Worm (Caenorhabditis elegans): ENCODE results near the gene frpr-1.

The frpr-1 gene

ce11 chrX:8086725-8087641 lies 42.5 kb downstream of the frpr-1 start (continued):
- 0 out of 2 replicates have a peak, but pooled peaks have one; percentile 10 for TF ChIP-seq mcd-1 (GFP tag; IDR thresholded peaks at IDR 0.05)
- TF ChIP-seq pha-4 (tag; optimal IDR thresholded peaks at IDR 0.05): no peak
- no peak for TF ChIP-seq lin-54 (GFP tag; optimal IDR thresholded peaks at IDR 0.05)
- no peak for TF ChIP-seq ceh-100 (GFP tag; IDR thresholded peaks at IDR 0.05)
- no peak for TF ChIP-seq mxl-1 (tag; optimal IDR thresholded peaks at IDR 0.05)
- no peak for TF ChIP-seq nhr-90 (tag; optimal IDR thresholded peaks at IDR 0.05)
- no peak for TF ChIP-seq ccch-3 (GFP tag; optimal IDR thresholded peaks at IDR 0.05)
- TF ChIP-seq lin-26 (GFP tag; IDR thresholded peaks at IDR 0.05): no peak
- no peak for TF ChIP-seq nfya-2 (GFP tag; IDR thresholded peaks at IDR 0.05)
- TF ChIP-seq nfyb-1 (GFP tag; IDR thresholded peaks at IDR 0.05): 0 out of 2 replicates have a peak, but pooled peaks have one; percentile 17
- no peak for TF ChIP-seq Y67H2A.10 (GFP tag; conservative IDR thresholded peaks at IDR 0.05)
- TF ChIP-seq egl-18 (GFP tag; IDR thresholded peaks at IDR 0.05): no peak
- TF ChIP-seq B0261.1 (tag; optimal IDR thresholded peaks at IDR 0.05): no peak
- no peak for TF ChIP-seq attf-5 (GFP tag; optimal IDR thresholded peaks at IDR 0.05)
- no peak for TF ChIP-seq ztf-6 (GFP tag; IDR thresholded peaks at IDR 0.05)
- no peak for TF ChIP-seq Y53F4B.3 (GFP tag; IDR thresholded peaks at IDR 0.05)
- TF ChIP-seq ztf-26 (tag; optimal IDR thresholded peaks at IDR 0.05): no peak
- TF ChIP-seq zfh-2 (GFP tag; conservative IDR thresholded peaks at IDR 0.05): no peak
- no peak for TF ChIP-seq hsf-1 (GFP tag; IDR thresholded peaks at IDR 0.05)
- TF ChIP-seq atf-7 (tag; optimal IDR thresholded peaks at IDR 0.05): peak; percentile 13
- TF ChIP-seq F55B11.4 (tag; optimal IDR thresholded peaks at IDR 0.05; ENCODE audit: borderline replicate concordance, insufficient read depth): no peak
- no peak for TF ChIP-seq let-607 (tag; optimal IDR thresholded peaks at IDR 0.05)
- TF ChIP-seq K11D2.4 (GFP tag; IDR thresholded peaks at IDR 0.05): peak; percentile 29; the same call in 1 of the 2 replicates
- TF ChIP-seq chd-7 (tag; optimal IDR thresholded peaks at IDR 0.05): peak; percentile 9
- TF ChIP-seq somi-1 (GFP tag; optimal IDR thresholded peaks at IDR 0.05): no peak
- no peak for TF ChIP-seq ceh-79 (tag; optimal IDR thresholded peaks at IDR 0.05)
- TF ChIP-seq him-1 (tag; optimal IDR thresholded peaks at IDR 0.05): no peak
- no peak for TF ChIP-seq lir-1 (GFP tag; conservative IDR thresholded peaks at IDR 0.05)
- no peak for TF ChIP-seq sptf-2 (GFP tag; optimal IDR thresholded peaks at IDR 0.05)
- TF ChIP-seq B0035.1 (tag; optimal IDR thresholded peaks at IDR 0.05): no peak
- TF ChIP-seq rcor-1 (GFP tag; IDR thresholded peaks at IDR 0.05): no peak
- no peak for TF ChIP-seq T26A5.8 (tag; optimal IDR thresholded peaks at IDR 0.05)
- no peak; the same call in 1 of the 2 replicates for TF ChIP-seq pbrm-1 (GFP tag; IDR thresholded peaks at IDR 0.05)
- TF ChIP-seq bed-1 (GFP tag; IDR thresholded peaks at IDR 0.05): no peak
- peak; percentile 54 for TF ChIP-seq repo-1 (tag; optimal IDR thresholded peaks at IDR 0.05)
- TF ChIP-seq rec-8 (tag; optimal IDR thresholded peaks at IDR 0.05): no peak
- TF ChIP-seq die-1 (tag; optimal IDR thresholded peaks at IDR 0.05): no peak
- no peak for TF ChIP-seq lsy-27 (tag; optimal IDR thresholded peaks at IDR 0.05; ENCODE audit: borderline replicate concordance, insufficient read depth)
- no peak for TF ChIP-seq D2030.7 (GFP tag; IDR thresholded peaks at IDR 0.05)
- no peak for TF ChIP-seq snpc-3.4 (tag; optimal IDR thresholded peaks at IDR 0.05)
- 0 out of 2 replicates have a peak, but pooled peaks have one; percentile 10 for TF ChIP-seq hmg-20 (GFP tag; IDR thresholded peaks at IDR 0.05)
- TF ChIP-seq attf-6 (GFP tag; IDR thresholded peaks at IDR 0.05): no peak
- TF ChIP-seq F37B4.10 (GFP tag; IDR thresholded peaks at IDR 0.05): no peak
- TF ChIP-seq xnd-1 (tag; optimal IDR thresholded peaks at IDR 0.05): no peak
- no peak for TF ChIP-seq nhr-80 (tag; optimal IDR thresholded peaks at IDR 0.05)
- TF ChIP-seq F33H1.4 (GFP tag; IDR thresholded peaks at IDR 0.05): no peak; the same call in 1 of the 2 replicates
- TF ChIP-seq ets-4 (GFP tag; optimal IDR thresholded peaks at IDR 0.05): no peak
